Fruit fly (Drosophila melanogaster) whole organism, adult: ENCODE measurements around the gene DnaJ-1.

ENCODE experiments used
- CG14711 ChIP-seq: fragments of 200-800 bp; sonication (Bioruptor generic); optimal IDR thresholded peaks from 2 replicates; lab custom pipeline; 2018; ENCODE audit warnings: missing biosample characterization, mild to moderate bottlenecking, missing genetic modification characterization, moderate library complexity
- CG1620 ChIP-seq: fragments of 200-800 bp; sonication (Bioruptor generic); optimal IDR thresholded peaks from 2 replicates; lab custom pipeline; 2016; ENCODE audit warnings: missing biosample characterization, missing genetic modification characterization
- CG5204 ChIP-seq: fragments of 200-800 bp; sonication (Bioruptor generic); optimal IDR thresholded peaks from 2 replicates; lab custom pipeline; 2016; ENCODE audit warnings: missing biosample characterization, missing genetic modification characterization
- pad ChIP-seq: fragments of 200-800 bp; sonication (Bioruptor generic); optimal IDR thresholded peaks from 3 replicates; lab custom pipeline; 2017; ENCODE audit warnings: missing biosample characterization, missing genetic modification characterization, mild to moderate bottlenecking, moderate library complexity, missing genetic modification reagents

DNA sequence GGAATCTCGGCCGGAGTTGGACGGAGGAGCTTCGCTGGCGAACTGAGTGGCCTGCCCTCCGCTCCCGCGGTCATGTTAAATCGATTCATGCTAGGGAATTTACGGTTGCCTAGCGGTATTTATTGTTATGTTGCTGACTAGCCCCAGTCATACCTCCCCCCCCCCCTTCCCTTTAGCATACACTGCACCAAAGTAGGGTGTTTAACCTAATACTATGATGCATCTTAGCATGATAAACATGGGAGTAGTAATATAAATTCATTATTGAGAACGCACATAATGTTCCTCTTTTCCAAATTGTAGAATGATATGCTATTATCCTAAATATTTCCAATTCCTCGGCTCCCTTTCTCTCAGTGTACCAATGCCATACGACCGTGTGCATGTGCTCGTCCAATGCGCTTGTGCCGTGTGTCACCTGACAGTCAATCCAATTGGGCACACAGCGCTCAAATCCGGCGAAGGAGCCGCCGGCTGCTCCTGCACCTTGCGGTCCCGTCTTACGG lies 44.6 kb upstream of the DnaJ-1 start, which contains the start of gene Tektin-C:
- TF ChIP-seq CG14711, result no peak
- TF ChIP-seq CG1620 (GFP tag; lab: Kevin White, UChicago), result no peak
- TF ChIP-seq pad (GFP tag; lab: Kevin White, UChicago), result no peak
- TF ChIP-seq CG5204, result no peak
